Fruit fly (Drosophila melanogaster) whole organism, embryonic: ENCODE measurements around the gene pigs.

Experiments used
- ATbp ChIP-seq: fragments of 200-800 bp; sonication (Bioruptor generic); optimal IDR thresholded peaks from 2 replicates; lab custom pipeline; 2017; ENCODE audit warnings: missing biosample characterization, mild to moderate bottlenecking, missing genetic modification characterization, missing genetic modification reagents
- Aef1 ChIP-seq: fragments of 200-800 bp; sonication (Bioruptor generic); IDR thresholded peaks from 3 replicates; pipeline ENCODE4 v1.3.6; 2022; ENCODE audit warnings: missing biosample characterization, missing genetic modification characterization
- CG10321 ChIP-seq: fragments of 200-800 bp; sonication (Bioruptor generic); IDR thresholded peaks from 2 replicates; pipeline ENCODE4 v1.3.6; 2022; ENCODE audit warnings: missing biosample characterization, missing genetic modification characterization
- CG10462 ChIP-seq: fragments of 200-800 bp; sonication (Bioruptor generic); optimal IDR thresholded peaks from 2 replicates; lab custom pipeline; 2016; ENCODE audit warnings: missing biosample characterization, missing genetic modification characterization
- CG11456 ChIP-seq: fragments of 200-800 bp; sonication (Bioruptor generic); IDR thresholded peaks from 3 replicates; pipeline ENCODE4 v1.3.6; 2022; ENCODE audit warnings: missing biosample characterization, missing genetic modification characterization
- CG11695 ChIP-seq: fragments of 200-800 bp; sonication (Bioruptor generic); IDR thresholded peaks from 3 replicates; pipeline ENCODE4 v1.3.6; 2022; ENCODE audit warnings: missing biosample characterization, missing genetic modification characterization
- CG12155 ChIP-seq: fragments of 200-800 bp; sonication (Bioruptor generic); optimal IDR thresholded peaks from 3 replicates; lab custom pipeline; 2016; ENCODE audit warnings: missing biosample characterization, missing genetic modification characterization
- CG1233 ChIP-seq: fragments of 200-800 bp; sonication (Bioruptor generic); optimal IDR thresholded peaks from 4 replicates; lab custom pipeline; 2018; ENCODE audit warnings: missing biosample characterization, mild to moderate bottlenecking, missing genetic modification characterization
- CG14050 ChIP-seq: fragments of 200-800 bp; sonication (Bioruptor generic); IDR thresholded peaks from 3 replicates; pipeline ENCODE4 v1.3.6; 2022; ENCODE audit warnings: missing biosample characterization, missing genetic modification characterization
- CG16779 ChIP-seq: fragments of 200-800 bp; sonication (Bioruptor generic); IDR thresholded peaks from 2 replicates; pipeline ENCODE4 v1.3.6; 2022; ENCODE audit warnings: missing biosample characterization, missing genetic modification characterization
- CG16813 ChIP-seq: fragments of 200-800 bp; sonication (Bioruptor generic); IDR thresholded peaks from 3 replicates; pipeline ENCODE4 v1.3.6; 2022; ENCODE audit warnings: missing biosample characterization, missing genetic modification characterization; ENCODE audit not compliant: partially characterized antibody
- CG17802 ChIP-seq: fragments of 200-800 bp; sonication (Bioruptor generic); optimal IDR thresholded peaks from 2 replicates; lab custom pipeline; 2018; ENCODE audit warnings: missing biosample characterization, mild to moderate bottlenecking, missing genetic modification characterization, moderate library complexity
- CG18011 ChIP-seq: fragments of 200-800 bp; sonication (Bioruptor generic); optimal IDR thresholded peaks from 2 replicates; lab custom pipeline; 2017; ENCODE audit warnings: missing biosample characterization, missing genetic modification characterization, mild to moderate bottlenecking, moderate library complexity, missing genotype
- CG18262 ChIP-seq: fragments of 200-800 bp; optimal IDR thresholded peaks from 3 replicates; lab custom pipeline; 2019; ENCODE audit warnings: missing biosample characterization, mild to moderate bottlenecking, missing genetic modification characterization, moderate library complexity
- CG1832 ChIP-seq: fragments of 200-800 bp; sonication (Bioruptor generic); optimal IDR thresholded peaks from 2 replicates; lab custom pipeline; 2017; ENCODE audit warnings: missing biosample characterization, mild to moderate bottlenecking, missing genetic modification characterization, inconsistent platforms
- CG2889 ChIP-seq: fragments of 200-800 bp; sonication (Bioruptor generic); IDR thresholded peaks from 3 replicates; pipeline ENCODE4 v1.3.6; 2022; ENCODE audit warnings: missing biosample characterization, missing genetic modification characterization
- CG5245 ChIP-seq: fragments of 200-800 bp; sonication (Bioruptor generic); optimal IDR thresholded peaks from 3 replicates; lab custom pipeline; 2016; ENCODE audit warnings: missing biosample characterization, missing genetic modification characterization
- CG6654 ChIP-seq: fragments of 200-800 bp; sonication (Bioruptor generic); optimal IDR thresholded peaks from 2 replicates; lab custom pipeline; 2017; ENCODE audit warnings: missing biosample characterization, mild to moderate bottlenecking, missing genetic modification characterization
- CG7271 ChIP-seq: fragments of 200-800 bp; sonication (Bioruptor generic); optimal IDR thresholded peaks from 2 replicates; lab custom pipeline; 2018; ENCODE audit warnings: missing biosample characterization, mild to moderate bottlenecking, missing genetic modification characterization, moderate library complexity
- CG7928 ChIP-seq: fragments of 200-800 bp; sonication (Bioruptor generic); optimal IDR thresholded peaks from 2 replicates; lab custom pipeline; 2017; ENCODE audit warnings: missing biosample characterization, mild to moderate bottlenecking, missing genetic modification characterization
- CHES-1-like ChIP-seq: fragments of 200-800 bp; sonication (Bioruptor generic); optimal IDR thresholded peaks from 2 replicates; lab custom pipeline; 2016; ENCODE audit warnings: missing biosample characterization, missing genetic modification characterization
- CoRest ChIP-seq: fragments of 200-800 bp; sonication (Bioruptor generic); optimal IDR thresholded peaks from 3 replicates; lab custom pipeline; 2018; ENCODE audit warnings: missing biosample characterization, mild to moderate bottlenecking, missing genetic modification characterization, moderate library complexity
- Dip2 ChIP-seq: fragments of 200-800 bp; sonication (Bioruptor generic); IDR thresholded peaks from 2 replicates; pipeline ENCODE4 v1.3.6; 2022; ENCODE audit warnings: missing biosample characterization, missing genetic modification characterization
- ERR ChIP-seq: fragments of 200-800 bp; sonication (Bioruptor generic); optimal IDR thresholded peaks from 2 replicates; lab custom pipeline; 2016; ENCODE audit warnings: missing biosample characterization, missing genetic modification characterization
- NC2β ChIP-seq: fragments of 200-800 bp; sonication (Bioruptor generic); optimal IDR thresholded peaks from 2 replicates; lab custom pipeline; 2016; ENCODE audit warnings: missing biosample characterization, missing genetic modification characterization
- Ptx1 ChIP-seq: fragments of 200-800 bp; sonication (Bioruptor generic); IDR thresholded peaks from 2 replicates; pipeline ENCODE4 v1.3.6; 2022; ENCODE audit warnings: missing biosample characterization, missing genetic modification characterization
- Sry-δ ChIP-seq: fragments of 200-800 bp; sonication (Bioruptor generic); optimal IDR thresholded peaks from 2 replicates; lab custom pipeline; 2016; ENCODE audit warnings: missing biosample characterization, missing genetic modification characterization
- ara ChIP-seq: fragments of 200-800 bp; sonication (Bioruptor generic); IDR thresholded peaks from 2 replicates; pipeline ENCODE4 v1.3.6; 2022; ENCODE audit warnings: missing biosample characterization, missing genetic modification characterization
- ato ChIP-seq: fragments of 200-800 bp; sonication (Bioruptor generic); IDR thresholded peaks from 2 replicates; pipeline ENCODE4 v1.3.6; 2022; ENCODE audit warnings: missing biosample characterization, missing genetic modification characterization; ENCODE audit not compliant: partially characterized antibody
- cad ChIP-seq: fragments of >200 bp; optimal IDR thresholded peaks from 2 replicates; lab custom pipeline; 2017; ENCODE audit warnings: missing biosample characterization, missing genetic modification characterization
- cas ChIP-seq: fragments of 200-800 bp; sonication (Bioruptor generic); IDR thresholded peaks from 2 replicates; pipeline ENCODE4 v1.3.6; 2022; ENCODE audit warnings: missing biosample characterization, missing genetic modification characterization
- caup ChIP-seq: fragments of 200-800 bp; sonication (Bioruptor generic); optimal IDR thresholded peaks from 3 replicates; lab custom pipeline; 2017; ENCODE audit warnings: missing biosample characterization, mild to moderate bottlenecking, missing genetic modification characterization, moderate library complexity; ENCODE audit not compliant: severe bottlenecking
- en ChIP-seq: fragments of 200-800 bp; sonication (Bioruptor generic); optimal IDR thresholded peaks from 2 replicates; lab custom pipeline; 2016; ENCODE audit warnings: missing biosample characterization, missing genetic modification characterization
- fd3F ChIP-seq: fragments of 200-800 bp; sonication (Bioruptor generic); optimal IDR thresholded peaks from 2 replicates; lab custom pipeline; 2018; ENCODE audit warnings: missing biosample characterization, mild to moderate bottlenecking, missing genetic modification characterization, moderate library complexity
- hb ChIP-seq: fragments of 200-800 bp; sonication (Bioruptor generic); IDR thresholded peaks from 3 replicates; pipeline ENCODE4 v1.3.6; 2022; ENCODE audit warnings: missing biosample characterization, missing genetic modification characterization; ENCODE audit not compliant: partially characterized antibody
- hth ChIP-seq: fragments of >200 bp; optimal IDR thresholded peaks from 2 replicates; lab custom pipeline; 2017; ENCODE audit warnings: inconsistent platforms
- lab ChIP-seq: fragments of 200-800 bp; sonication (Bioruptor generic); optimal IDR thresholded peaks from 3 replicates; lab custom pipeline; 2017; ENCODE audit warnings: missing biosample characterization, missing genetic modification characterization, mild to moderate bottlenecking, moderate library complexity, missing genetic modification reagents
- nau ChIP-seq: fragments of 200-800 bp; sonication (Bioruptor generic); optimal IDR thresholded peaks from 3 replicates; lab custom pipeline; 2017; ENCODE audit warnings: missing biosample characterization, mild to moderate bottlenecking, missing genetic modification characterization, missing genetic modification reagents
- nerfin-2 ChIP-seq: fragments of 200-800 bp; sonication (Bioruptor generic); IDR thresholded peaks from 2 replicates; pipeline ENCODE4 v1.3.6; 2022; ENCODE audit warnings: missing biosample characterization, missing genetic modification characterization; ENCODE audit not compliant: partially characterized antibody
- odd ChIP-seq: fragments of 200-800 bp; sonication (Bioruptor generic); optimal IDR thresholded peaks from 2 replicates; lab custom pipeline; 2017; ENCODE audit warnings: missing biosample characterization, mild to moderate bottlenecking, missing genetic modification characterization
- p53 ChIP-seq: fragments of 200-800 bp; sonication (Bioruptor generic); optimal IDR thresholded peaks from 2 replicates; lab custom pipeline; 2016; ENCODE audit warnings: missing biosample characterization, missing genetic modification characterization
- pnt ChIP-seq: fragments of 200-800 bp; sonication (Bioruptor generic); optimal IDR thresholded peaks from 3 replicates; lab custom pipeline; 2016; ENCODE audit warnings: missing biosample characterization, missing genetic modification characterization
- psq ChIP-seq: fragments of 200-800 bp; sonication (Bioruptor generic); optimal IDR thresholded peaks from 2 replicates; lab custom pipeline; 2017; ENCODE audit warnings: missing biosample characterization, missing genetic modification characterization
- row ChIP-seq: fragments of 200-800 bp; sonication (Bioruptor generic); IDR thresholded peaks from 3 replicates; pipeline ENCODE4 v1.3.6; 2022; ENCODE audit warnings: missing biosample characterization, missing genetic modification characterization
- salm ChIP-seq: fragments of 200-800 bp; sonication (Bioruptor generic); optimal IDR thresholded peaks from 2 replicates; lab custom pipeline; 2018; ENCODE audit warnings: missing biosample characterization, mild to moderate bottlenecking, missing genetic modification characterization
- sqz ChIP-seq: fragments of 200-800 bp; sonication (Bioruptor generic); optimal IDR thresholded peaks from 3 replicates; lab custom pipeline; 2018; ENCODE audit warnings: missing biosample characterization, mild to moderate bottlenecking, missing genetic modification characterization
- stc ChIP-seq: fragments of 200-800 bp; sonication (Bioruptor generic); IDR thresholded peaks from 2 replicates; pipeline ENCODE4 v1.3.6; 2022; ENCODE audit warnings: missing biosample characterization, missing genetic modification characterization
- tll ChIP-seq, 2 experiments: fragments of 200-800 bp in 1 of 2; fragments of >200 bp in 1 of 2; sonication (Bioruptor generic) in 1 of 2; optimal IDR thresholded peaks; 2 replicates each; lab custom pipeline; 2017 to 2019; ENCODE audit warnings: missing biosample characterization in 2 of 2, missing genetic modification characterization in 2 of 2, mild to moderate bottlenecking in 1 of 2, moderate library complexity in 1 of 2
- unpg ChIP-seq: fragments of 200-800 bp; sonication (Bioruptor generic); optimal IDR thresholded peaks from 3 replicates; lab custom pipeline; 2018; ENCODE audit warnings: missing biosample characterization, mild to moderate bottlenecking, missing genetic modification characterization, moderate library complexity
- zen2 ChIP-seq: fragments of 200-800 bp; sonication (Bioruptor generic); IDR thresholded peaks from 3 replicates; pipeline ENCODE4 v1.3.6; 2022; ENCODE audit warnings: missing biosample characterization, missing genetic modification characterization; ENCODE audit not compliant: partially characterized antibody

pigs gene

dm6 chrX:6662876-6663551 is 63.2 kb downstream of the pigs start (continued):
- TF ChIP-seq CG14050 (GFP tag; lab: Robert Waterston, UW) (peak; percentile 32; the same call in 1 of the 3 replicates), row (peak; percentile 68), hb (GFP tag; lab: Robert Waterston, UW) (no peak), CG11695 (GFP tag; lab: Robert Waterston, UW) (no peak), Sry-δ (GFP tag; lab: Kevin White, UChicago) (no peak), CG6654 (GFP tag; lab: Kevin White, UChicago) (no peak), tll (GFP tag; optimal IDR thresholded peaks at IDR 0.05; lab: Kevin White, UChicago) (no peak), zen2 (GFP tag; lab: Robert Waterston, UW) (no peak), NC2β (GFP tag; lab: Kevin White, UChicago) (no peak), nerfin-2 (no peak), sqz (no peak), hth (lab: Kevin White, UChicago) (no peak), ERR (no peak), CG7928 (no peak), Dip2 (no peak), nau (GFP tag; lab: Kevin White, UChicago) (no peak), CG7271 (tag; lab: Kevin White, UChicago) (no peak), caup (GFP tag; lab: Kevin White, UChicago) (no peak), CG1233 (GFP tag; lab: Kevin White, UChicago) (no peak), CG10321 (GFP tag; lab: Robert Waterston, UW) (no peak), CG16779 (GFP tag; lab: Robert Waterston, UW) (no peak), CG10462 (GFP tag; lab: Kevin White, UChicago) (no peak), CG12155 (peak; percentile 2), ara (GFP tag; lab: Robert Waterston, UW) (no peak), ato (GFP tag; lab: Robert Waterston, UW) (no peak), CG5245 (GFP tag; lab: Kevin White, UChicago) (no peak), CG18011 (GFP tag; lab: Kevin White, UChicago) (no peak), ATbp (GFP tag; lab: Kevin White, UChicago) (no peak), CHES-1-like (GFP tag; lab: Kevin White, UChicago) (peak; percentile 42), salm (no peak), en (GFP tag; lab: Kevin White, UChicago) (no peak), cad (GFP tag; lab: Kevin White, UChicago) (no peak), unpg (peak; percentile 20), pnt (GFP tag; lab: Kevin White, UChicago) (no peak), CG2889 (GFP tag; lab: Robert Waterston, UW) (no peak), CG11456 (GFP tag; lab: Robert Waterston, UW) (0 out of 3 replicates have a peak, but pooled peaks have one; percentile 42), stc (GFP tag; lab: Robert Waterston, UW) (peak; percentile 59), CG18262 (peak; percentile 40), Aef1 (GFP tag; lab: Robert Waterston, UW) (peak; percentile 37; the same call in 1 of the 3 replicates), p53 (GFP tag; lab: Kevin White, UChicago) (no peak), CoRest (tag; lab: Kevin White, UChicago) (peak; percentile 25), lab (peak; percentile 58), fd3F (GFP tag; lab: Kevin White, UChicago) (peak; percentile 35), psq (GFP tag; lab: Kevin White, UChicago) (no peak), CG16813 (GFP tag; lab: Robert Waterston, UW) (no peak), CG1832 (no peak), Ptx1 (GFP tag; lab: Robert Waterston, UW) (peak; percentile 63; the same call in 1 of the 2 replicates), odd (GFP tag; lab: Kevin White, UChicago) (no peak), CG17802 (no peak), cas (no peak)
